Worm (Caenorhabditis elegans): Measurements from ENCODE around the gene C50D2.6.

Gene C50D2.6

ce11 chrII:135166-135565 lies 50.9 kb downstream of the C50D2.6 start, which contains the start of gene K10B4.1:
Gene K10B4.1, plus strand, starts transcription at chrII:135466.
- TF ChIP-seq sox-2 (GFP tag; IDR thresholded peaks at IDR 0.05): no peak
- no peak for TF ChIP-seq elt-4 (tag; optimal IDR thresholded peaks at IDR 0.05)
- no peak for TF ChIP-seq madf-2 (tag; optimal IDR thresholded peaks at IDR 0.05)
- no peak for TF ChIP-seq lin-11 (tag; optimal IDR thresholded peaks at IDR 0.05)
- TF ChIP-seq ttx-3 (tag; optimal IDR thresholded peaks at IDR 0.05): no peak
- TF ChIP-seq elt-2 (tag; optimal IDR thresholded peaks at IDR 0.05): no peak

All from whole organism, late embryonic.